Worm (Caenorhabditis elegans): ENCODE measurements around the gene tag-89.
A peak's percentile ranks its signal among the peaks of the same experiment; 100 is the strongest.

Gene tag-89

ce11 chrIV:11394243-11394642, at the start of gene tag-89:
tag-89 (plus strand) TSS chrIV:11394543.
- TF ChIP-seq nhr-25 (tag; optimal IDR thresholded peaks at IDR 0.05) (no peak), aly-2 (tag; optimal IDR thresholded peaks at IDR 0.05) (no peak), ceh-82 (tag; optimal IDR thresholded peaks at IDR 0.05) (no peak), ztf-11 (tag; optimal IDR thresholded peaks at IDR 0.05) (no peak), unc-55 (GFP tag; optimal IDR thresholded peaks at IDR 0.05) (no peak), nhr-129 (tag; optimal IDR thresholded peaks at IDR 0.05) (no peak), lin-13 (GFP tag; optimal IDR thresholded peaks at IDR 0.05) (no peak), C34F6.9 (tag; optimal IDR thresholded peaks at IDR 0.05) (no peak), gmeb-1 (tag; optimal IDR thresholded peaks at IDR 0.05) (no peak), ZK546.5 (tag; optimal IDR thresholded peaks at IDR 0.05) (no peak), ceh-16 (tag; optimal IDR thresholded peaks at IDR 0.05) (no peak), mdl-1 (tag; optimal IDR thresholded peaks at IDR 0.05) (no peak), nhr-10 (tag; optimal IDR thresholded peaks at IDR 0.05) (no peak), ztf-4 (tag; optimal IDR thresholded peaks at IDR 0.05) (no peak), lin-39 (tag; optimal IDR thresholded peaks at IDR 0.05) (no peak), skn-1 (tag; optimal IDR thresholded peaks at IDR 0.05) (no peak), crh-2 (tag; optimal IDR thresholded peaks at IDR 0.05) (no peak), sma-3 (GFP tag; optimal IDR thresholded peaks at IDR 0.05) (no peak)

ce11 chrIV:11347275-11347674, 47.1 kb upstream of the tag-89 start:
- TF ChIP-seq ceh-82 (tag; optimal IDR thresholded peaks at IDR 0.05) (no peak), C34F6.9 (tag; optimal IDR thresholded peaks at IDR 0.05) (peak; percentile 27), aly-2 (tag; optimal IDR thresholded peaks at IDR 0.05) (no peak), dmd-4 (tag; optimal IDR thresholded peaks at IDR 0.05) (no peak), nhr-237 (tag; optimal IDR thresholded peaks at IDR 0.05) (no peak)

- TF ChIP-seq unc-55 (GFP tag; optimal IDR thresholded peaks at IDR 0.05) (peak; percentile 33), elt-1 (tag; optimal IDR thresholded peaks at IDR 0.05) (no peak), nhr-129 (tag; optimal IDR thresholded peaks at IDR 0.05) (peak; percentile 15)
These were observed 45.5 kb upstream of the tag-89 start for ce11 chrIV:11348822-11349221.

ce11 chrIV:11349747-11350146, 44.6 kb upstream of the tag-89 start:
- peak; percentile 51 for TF ChIP-seq zag-1 (tag; optimal IDR thresholded peaks at IDR 0.05)
- no peak for TF ChIP-seq nhr-25 (tag; optimal IDR thresholded peaks at IDR 0.05)
- TF ChIP-seq mdl-1 (tag; optimal IDR thresholded peaks at IDR 0.05) = peak in 1 of 2 experiments; percentile 57
- TF ChIP-seq nhr-129 (tag; optimal IDR thresholded peaks at IDR 0.05) = peak; percentile 2
- TF ChIP-seq ama-1 (optimal IDR thresholded peaks at IDR 0.05) = no peak
- no peak for TF ChIP-seq lin-13 (GFP tag; optimal IDR thresholded peaks at IDR 0.05)
- TF ChIP-seq C34F6.9 (tag; optimal IDR thresholded peaks at IDR 0.05) = peak; percentile 55
- TF ChIP-seq nhr-237 (tag; optimal IDR thresholded peaks at IDR 0.05) = no peak
- no peak for TF ChIP-seq Y55F3AM.14 (GFP tag; optimal IDR thresholded peaks at IDR 0.05)
- no peak for TF ChIP-seq sma-3 (GFP tag; optimal IDR thresholded peaks at IDR 0.05)
- peak; percentile 34 for TF ChIP-seq crh-2 (tag; optimal IDR thresholded peaks at IDR 0.05)
- no peak for TF ChIP-seq lin-11 (tag; optimal IDR thresholded peaks at IDR 0.05)
- no peak for TF ChIP-seq nhr-10 (tag; optimal IDR thresholded peaks at IDR 0.05)
- TF ChIP-seq ztf-1 (GFP tag; conservative IDR thresholded peaks at IDR 0.05) = no peak
- TF ChIP-seq ztf-11 (tag; optimal IDR thresholded peaks at IDR 0.05) = no peak
- TF ChIP-seq unc-39 (tag; optimal IDR thresholded peaks at IDR 0.05) = no peak
- TF ChIP-seq elt-1 (tag; optimal IDR thresholded peaks at IDR 0.05) = no peak
- peak; percentile 44 for TF ChIP-seq unc-55 (GFP tag; optimal IDR thresholded peaks at IDR 0.05)
- TF ChIP-seq egl-27 (tag; optimal IDR thresholded peaks at IDR 0.05) = no peak
- TF ChIP-seq lsy-2 (tag; optimal IDR thresholded peaks at IDR 0.05) = peak in 1 of 2 experiments; percentile 49
- TF ChIP-seq nhr-23 (tag; optimal IDR thresholded peaks at IDR 0.05) = no peak
- no peak for TF ChIP-seq nhr-12 (tag; optimal IDR thresholded peaks at IDR 0.05)
- peak; percentile 13 for TF ChIP-seq sma-9 (GFP tag; optimal IDR thresholded peaks at IDR 0.05)
- TF ChIP-seq sma-9 (tag; optimal IDR thresholded peaks at IDR 0.05) = no peak
- peak; percentile 11 for TF ChIP-seq ztf-4 (tag; optimal IDR thresholded peaks at IDR 0.05)
- no peak for TF ChIP-seq nhr-77 (tag; optimal IDR thresholded peaks at IDR 0.05)
- no peak for TF ChIP-seq skn-1 (tag; optimal IDR thresholded peaks at IDR 0.05)
- peak; percentile 61 for TF ChIP-seq mab-5 (tag; optimal IDR thresholded peaks at IDR 0.05)

ce11 chrIV:11350809-11351208, 43.5 kb upstream of the tag-89 start:
- no peak for TF ChIP-seq skn-1 (tag; optimal IDR thresholded peaks at IDR 0.05)
- peak; percentile 42 for TF ChIP-seq mab-5 (tag; optimal IDR thresholded peaks at IDR 0.05)
- no peak for TF ChIP-seq lin-11 (tag; optimal IDR thresholded peaks at IDR 0.05)
- peak in 1 of 2 experiments; percentile 7 for TF ChIP-seq lsy-2 (tag; optimal IDR thresholded peaks at IDR 0.05)
- TF ChIP-seq sma-9 (GFP tag; optimal IDR thresholded peaks at IDR 0.05) = peak; percentile 69
- no peak for TF ChIP-seq sma-9 (tag; optimal IDR thresholded peaks at IDR 0.05)
- TF ChIP-seq ceh-82 (tag; optimal IDR thresholded peaks at IDR 0.05) = no peak
- peak; percentile 38 for TF ChIP-seq C34F6.9 (tag; optimal IDR thresholded peaks at IDR 0.05)
- peak; percentile 62 for TF ChIP-seq F13H6.1 (tag; optimal IDR thresholded peaks at IDR 0.05)
- TF ChIP-seq nhr-129 (tag; optimal IDR thresholded peaks at IDR 0.05) = peak; percentile 34
